Worm (Caenorhabditis elegans) whole organism, L4 larva: ENCODE data around the gene T28C12.2.

Experiments
- F37D6.2 ChIP-seq: sonication (generic microtip); optimal IDR thresholded peaks from 2 replicates; lab custom pipeline; 2016; ENCODE audit warnings: mild to moderate bottlenecking, missing genetic modification characterization, missing compliant biosample characterization
- Y75B8A.6 ChIP-seq: fragments of 200-800 bp; sonication (Bioruptor generic); IDR thresholded peaks from 2 replicates; pipeline ENCODE4 v1.3.6; 2022; ENCODE audit warnings: missing genetic modification reagents, missing genetic modification characterization, missing compliant biosample characterization
- ZK546.5 ChIP-seq, 2 experiments: sonication (generic microtip); optimal IDR thresholded peaks; 2 replicates each; lab custom pipeline; 2017; ENCODE audit warnings: missing biosample characterization in 2 of 2, missing genetic modification characterization in 2 of 2
- ces-1 ChIP-seq: fragments of 150-350 bp; sonication (generic microtip); optimal IDR thresholded peaks from 4 replicates; lab custom pipeline; 2014; ENCODE audit warnings: missing biosample characterization, missing genetic modification reagents, missing genetic modification characterization
- lir-3 ChIP-seq: sonication (generic microtip); optimal IDR thresholded peaks from 2 replicates; lab custom pipeline; 2016; ENCODE audit warnings: mild to moderate bottlenecking, missing genetic modification characterization, missing compliant biosample characterization
- lsy-2 ChIP-seq, 2 experiments: fragments of 150-350 bp in 1 of 2; sonication (generic microtip) in 1 of 2; optimal IDR thresholded peaks; 2 replicates each; lab custom pipeline; 2014 to 2017; ENCODE audit warnings: missing biosample characterization in 2 of 2, missing genetic modification characterization in 2 of 2
- mep-1 ChIP-seq: fragments of 150-350 bp; sonication (generic microtip); optimal IDR thresholded peaks from 3 replicates; lab custom pipeline; 2014; ENCODE audit warnings: missing biosample characterization, missing genetic modification characterization
- nhr-237 ChIP-seq: sonication (generic microtip); optimal IDR thresholded peaks from 2 replicates; lab custom pipeline; 2017; ENCODE audit warnings: missing biosample characterization, missing genetic modification characterization
- nhr-25 ChIP-seq: sonication (generic microtip); optimal IDR thresholded peaks from 2 replicates; lab custom pipeline; 2017; ENCODE audit warnings: missing genetic modification characterization, mild to moderate bottlenecking, missing compliant biosample characterization, antibody characterized with exemption, moderate library complexity, borderline replicate concordance; ENCODE audit not compliant: insufficient read depth
- rbr-2 ChIP-seq: sonication (generic microtip); optimal IDR thresholded peaks from 2 replicates; lab custom pipeline; 2016; ENCODE audit warnings: missing genotype, missing genetic modification characterization, missing compliant biosample characterization
- unc-62 ChIP-seq, 3 experiments: fragments of 150-350 bp in 1 of 3; sonication (generic microtip); optimal IDR thresholded peaks in 2 of 3; peaks in 1 of 3; 1 replicate in 1 of 3; 2 replicates in 2 of 3; lab custom pipeline; 2014 to 2017; ENCODE audit warnings: missing biosample characterization in 3 of 3, missing genetic modification characterization in 3 of 3, missing genetic modification reagents in 3 of 3, missing genotype in 1 of 3

DNA sequence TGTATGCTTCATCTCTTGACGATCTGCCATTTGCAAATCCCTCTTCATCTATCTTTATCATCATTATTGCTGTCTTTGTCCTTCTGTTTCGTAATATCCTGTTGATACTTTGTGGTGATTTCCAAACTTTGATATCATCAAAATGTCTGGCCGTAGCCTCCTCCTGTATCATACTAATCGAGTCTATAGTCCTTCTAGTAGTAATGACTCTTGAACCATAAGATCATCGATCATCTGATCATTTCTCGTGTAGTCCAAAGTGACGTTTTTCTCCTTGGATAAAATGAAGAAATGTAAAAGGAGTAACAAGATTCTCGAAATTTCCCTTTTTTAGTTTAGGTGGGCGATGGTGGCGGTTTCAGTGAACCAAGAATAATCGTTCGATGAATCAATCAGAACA is 9.6 kb upstream of the T28C12.2 start:
- TF ChIP-seq Y75B8A.6 (GFP tag; lab: Robert Waterston, UW) = no peak
- no peak for TF ChIP-seq nhr-237 (tag; lab: Kevin White, UChicago)
- TF ChIP-seq nhr-25 (tag; lab: Kevin White, UChicago) = no peak
- TF ChIP-seq lir-3 (tag; lab: Kevin White, UChicago) = no peak
- TF ChIP-seq ces-1 (GFP tag; lab: Kevin White, UChicago) = no peak
- no peak for TF ChIP-seq mep-1 (tag; lab: Kevin White, UChicago)
- no peak for TF ChIP-seq lsy-2 (tag; optimal IDR thresholded peaks at IDR 0.05; lab: Kevin White, UChicago)
- TF ChIP-seq rbr-2 = no peak
- TF ChIP-seq ZK546.5 (tag; optimal IDR thresholded peaks at IDR 0.05; lab: Kevin White, UChicago) = no peak
- TF ChIP-seq unc-62 (GFP tag; optimal IDR thresholded peaks at IDR 0.05 in 1 of 2; lab: Kevin White, UChicago) = no peak
- no peak for TF ChIP-seq unc-62 (tag; optimal IDR thresholded peaks at IDR 0.05; lab: Kevin White, UChicago)
- TF ChIP-seq F37D6.2 (tag; lab: Kevin White, UChicago) = no peak
